Worm (Caenorhabditis elegans): ENCODE results near the gene T16G1.4.

- TF ChIP-seq ama-1 (optimal IDR thresholded peaks at IDR 0.05) (no peak), alr-1 (tag; optimal IDR thresholded peaks at IDR 0.05; ENCODE audit: borderline replicate concordance) (no peak), lin-39 (tag; optimal IDR thresholded peaks at IDR 0.05) (no peak), elt-3 (tag; optimal IDR thresholded peaks at IDR 0.05) (no peak), nhr-28 (tag; optimal IDR thresholded peaks at IDR 0.05) (no peak), nhr-76 (tag; optimal IDR thresholded peaks at IDR 0.05) (no peak), C04F5.9 (tag; optimal IDR thresholded peaks at IDR 0.05) (no peak), fos-1 (tag; optimal IDR thresholded peaks at IDR 0.05) (no peak), tbx-2 (tag; optimal IDR thresholded peaks at IDR 0.05) (no peak), hpl-2 (GFP tag; optimal IDR thresholded peaks at IDR 0.05) (no peak), jun-1 (tag; optimal IDR thresholded peaks at IDR 0.05) (no peak), ets-5 (GFP tag; IDR thresholded peaks at IDR 0.05) (no peak)
Measured at ce11 chrV:12943399-12943798, 1.8 kb upstream of the T16G1.4 start.
